Worm (Caenorhabditis elegans) whole organism, L4 larva: ENCODE results near the gene nstp-7.

Source experiments
- ctbp-1 ChIP-seq: fragments of 200-800 bp; sonication (Bioruptor generic); IDR thresholded peaks from 2 replicates; pipeline ENCODE4 v1.3.6; 2022; ENCODE audit warnings: missing genetic modification reagents, missing genetic modification characterization, missing compliant biosample characterization
- lsy-2 ChIP-seq, 2 experiments: fragments of 150-350 bp in 1 of 2; sonication (generic microtip) in 1 of 2; optimal IDR thresholded peaks; 2 replicates each; lab custom pipeline; 2014 to 2017; ENCODE audit warnings: missing biosample characterization in 2 of 2, missing genetic modification characterization in 2 of 2
- mep-1 ChIP-seq: fragments of 150-350 bp; sonication (generic microtip); optimal IDR thresholded peaks from 3 replicates; lab custom pipeline; 2014; ENCODE audit warnings: missing biosample characterization, missing genetic modification characterization
- nhr-111 ChIP-seq: fragments of 200-800 bp; sonication (Bioruptor generic); optimal IDR thresholded peaks from 2 replicates; lab custom pipeline; 2018; ENCODE audit warnings: mild to moderate bottlenecking, missing genetic modification characterization, missing compliant biosample characterization
- nhr-25 ChIP-seq: sonication (generic microtip); optimal IDR thresholded peaks from 2 replicates; lab custom pipeline; 2017; ENCODE audit warnings: missing genetic modification characterization, mild to moderate bottlenecking, missing compliant biosample characterization, antibody characterized with exemption, moderate library complexity, borderline replicate concordance; ENCODE audit not compliant: insufficient read depth
- nhr-28 ChIP-seq: fragments of 150-350 bp; optimal IDR thresholded peaks from 2 replicates; lab custom pipeline; 2014; ENCODE audit warnings: missing biosample characterization, missing genetic modification characterization
- zag-1 ChIP-seq: fragments of 150-350 bp; optimal IDR thresholded peaks from 2 replicates; lab custom pipeline; 2014; ENCODE audit warnings: missing biosample characterization, missing genetic modification characterization
- ztf-11 ChIP-seq: fragments of 150-350 bp; optimal IDR thresholded peaks from 2 replicates; lab custom pipeline; 2014; ENCODE audit warnings: missing biosample characterization, missing genetic modification characterization

DNA sequence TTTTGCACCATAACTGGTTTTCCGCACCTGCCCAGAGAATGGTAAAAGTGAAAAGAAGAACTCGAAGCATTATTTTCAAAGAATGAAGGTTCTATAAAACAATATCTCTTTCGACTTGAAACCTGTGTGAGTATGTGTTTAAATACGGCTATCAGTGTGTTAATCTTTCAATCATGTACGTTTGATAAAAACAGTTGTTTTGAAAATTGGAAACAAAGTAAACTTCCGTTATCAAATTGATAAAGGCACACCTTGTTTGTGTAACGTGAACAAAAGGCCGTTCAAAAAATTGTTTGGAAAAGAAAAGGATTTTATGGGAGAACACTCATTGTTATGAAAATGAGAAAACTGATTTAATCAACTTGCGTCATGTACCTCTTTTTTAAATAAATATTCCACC is 44.6 kb downstream of the nstp-7 start, which contains the start of gene F48G7.7:
- TF ChIP-seq ztf-11 (tag; lab: Kevin White, UChicago) = no peak
- TF ChIP-seq nhr-25 (tag; lab: Kevin White, UChicago) = no peak
- no peak for TF ChIP-seq mep-1 (tag; lab: Kevin White, UChicago)
- no peak for TF ChIP-seq ctbp-1 (GFP tag; lab: Robert Waterston, UW)
- no peak for TF ChIP-seq nhr-111
- TF ChIP-seq zag-1 (tag; lab: Kevin White, UChicago) = no peak
- no peak for TF ChIP-seq lsy-2 (tag; optimal IDR thresholded peaks at IDR 0.05; lab: Kevin White, UChicago)
- no peak for TF ChIP-seq nhr-28 (tag; lab: Kevin White, UChicago)
